Fruit fly (Drosophila melanogaster) whole organism, adult: ENCODE data around the gene ND-75.
"Not testable (repeated sequence)": the region's sequence is repeated elsewhere in the genome, so short reads cannot be mapped to it uniquely, and the experiment has no call there.

Experiments
- CG14711 ChIP-seq: fragments of 200-800 bp; sonication (Bioruptor generic); optimal IDR thresholded peaks from 2 replicates; lab custom pipeline; 2018; ENCODE audit warnings: missing biosample characterization, mild to moderate bottlenecking, missing genetic modification characterization, moderate library complexity
- CG1620 ChIP-seq: fragments of 200-800 bp; sonication (Bioruptor generic); optimal IDR thresholded peaks from 2 replicates; lab custom pipeline; 2016; ENCODE audit warnings: missing biosample characterization, missing genetic modification characterization
- CG33017 ChIP-seq: fragments of 200-800 bp; sonication (Bioruptor generic); optimal IDR thresholded peaks from 2 replicates; lab custom pipeline; 2018; ENCODE audit warnings: missing biosample characterization, mild to moderate bottlenecking, missing genetic modification characterization, moderate library complexity
- CG5204 ChIP-seq: fragments of 200-800 bp; sonication (Bioruptor generic); optimal IDR thresholded peaks from 2 replicates; lab custom pipeline; 2016; ENCODE audit warnings: missing biosample characterization, missing genetic modification characterization
- CG7045 ChIP-seq: fragments of 200-800 bp; sonication (Bioruptor generic); optimal IDR thresholded peaks from 2 replicates; lab custom pipeline; 2017; ENCODE audit warnings: missing biosample characterization, mild to moderate bottlenecking, missing genetic modification characterization
- Mnt ChIP-seq: fragments of 200-800 bp; sonication (Bioruptor generic); optimal IDR thresholded peaks from 2 replicates; lab custom pipeline; 2016; ENCODE audit warnings: missing biosample characterization, mild to moderate bottlenecking, missing genetic modification characterization
- bab1 ChIP-seq: fragments of 200-800 bp; sonication (Bioruptor generic); optimal IDR thresholded peaks from 3 replicates; lab custom pipeline; 2019; ENCODE audit warnings: missing biosample characterization, mild to moderate bottlenecking, missing genetic modification characterization, moderate library complexity
- cic ChIP-seq: fragments of 200-800 bp; sonication (Bioruptor generic); optimal IDR thresholded peaks from 2 replicates; lab custom pipeline; 2017; ENCODE audit warnings: missing biosample characterization, mild to moderate bottlenecking, missing genetic modification characterization, moderate library complexity
- kay ChIP-seq: fragments of 200-800 bp; sonication (Bioruptor generic); peaks from one replicate; lab custom pipeline; 2016; ENCODE audit warnings: missing biosample characterization, missing genetic modification characterization, borderline replicate concordance
- ovo ChIP-seq: fragments of 200-800 bp; sonication (Bioruptor generic); optimal IDR thresholded peaks from 2 replicates; lab custom pipeline; 2016; ENCODE audit warnings: missing biosample characterization, missing genetic modification characterization
- pad ChIP-seq: fragments of 200-800 bp; sonication (Bioruptor generic); optimal IDR thresholded peaks from 3 replicates; lab custom pipeline; 2017; ENCODE audit warnings: missing biosample characterization, missing genetic modification characterization, mild to moderate bottlenecking, moderate library complexity, missing genetic modification reagents
- tj ChIP-seq: fragments of 200-800 bp; sonication (Bioruptor generic); optimal IDR thresholded peaks from 3 replicates; lab custom pipeline; 2017; ENCODE audit warnings: missing biosample characterization, mild to moderate bottlenecking, missing genetic modification characterization, moderate library complexity
- toe ChIP-seq: fragments of 200-800 bp; sonication (Bioruptor generic); optimal IDR thresholded peaks from 2 replicates; lab custom pipeline; 2016; ENCODE audit warnings: missing biosample characterization, missing genetic modification characterization

dm6 chrX:8295338-8296206, 44.1 kb upstream of the ND-75 start:
- not testable (repeated sequence) for TF ChIP-seq pad; CG7045 (GFP tag; lab: Kevin White, UChicago); cic (GFP tag; lab: Kevin White, UChicago); CG1620 (GFP tag; lab: Kevin White, UChicago); bab1 (GFP tag; lab: Kevin White, UChicago); Mnt (GFP tag; lab: Kevin White, UChicago); ovo (GFP tag; lab: Kevin White, UChicago); CG5204 (GFP tag; lab: Kevin White, UChicago); CG14711 (tag; lab: Kevin White, UChicago); tj (GFP tag; lab: Kevin White, UChicago); toe (GFP tag; lab: Kevin White, UChicago); CG33017
- peak; percentile 97 for TF ChIP-seq kay
